Fruit fly (Drosophila melanogaster) whole organism, prepupa: Measurements from ENCODE around the gene h-cup.

ENCODE experiments used
- CG10631 ChIP-seq: fragments of 200-800 bp; sonication (Bioruptor generic); optimal IDR thresholded peaks from 2 replicates; lab custom pipeline; 2016; ENCODE audit warnings: missing biosample characterization, missing genetic modification characterization
- CG10669 ChIP-seq: fragments of 200-800 bp; sonication (Bioruptor generic); optimal IDR thresholded peaks from 3 replicates; lab custom pipeline; 2018; ENCODE audit warnings: missing biosample characterization, mild to moderate bottlenecking, missing genetic modification characterization, moderate library complexity
- CG11294 ChIP-seq: fragments of 200-800 bp; sonication (Bioruptor generic); IDR thresholded peaks from 2 replicates; pipeline ENCODE4 v1.3.6; 2022; ENCODE audit warnings: missing biosample characterization, missing genetic modification characterization
- CG11762 ChIP-seq: fragments of 200-800 bp; sonication (Bioruptor generic); optimal IDR thresholded peaks from 3 replicates; lab custom pipeline; 2016; ENCODE audit warnings: missing biosample characterization, missing genetic modification characterization; ENCODE audit not compliant: insufficient read depth
- CG11902 ChIP-seq: fragments of 200-800 bp; sonication (Bioruptor generic); optimal IDR thresholded peaks from 3 replicates; lab custom pipeline; 2016; ENCODE audit warnings: missing biosample characterization, missing genetic modification characterization
- CG15336 ChIP-seq: fragments of 200-800 bp; sonication (Bioruptor generic); IDR thresholded peaks from 2 replicates; pipeline ENCODE4 v1.3.6; 2022; ENCODE audit warnings: missing biosample characterization, missing genetic modification characterization
- CG16779 ChIP-seq: fragments of 200-800 bp; sonication (Bioruptor generic); optimal IDR thresholded peaks from 3 replicates; lab custom pipeline; 2017; ENCODE audit warnings: missing biosample characterization, mild to moderate bottlenecking, missing genetic modification characterization
- CG3032 ChIP-seq: fragments of 200-800 bp; optimal IDR thresholded peaks from 2 replicates; lab custom pipeline; 2019; ENCODE audit warnings: missing biosample characterization, mild to moderate bottlenecking, missing genetic modification characterization, moderate library complexity
- CG31627 ChIP-seq: fragments of 200-800 bp; sonication (Bioruptor generic); optimal IDR thresholded peaks from 3 replicates; lab custom pipeline; 2016; ENCODE audit warnings: missing biosample characterization, missing genetic modification characterization
- CG34406 ChIP-seq: fragments of 200-800 bp; sonication (Bioruptor generic); optimal IDR thresholded peaks from 3 replicates; lab custom pipeline; 2016; ENCODE audit warnings: missing biosample characterization, missing genetic modification characterization
- CG3919 ChIP-seq: fragments of 200-800 bp; sonication (Bioruptor generic); optimal IDR thresholded peaks from 3 replicates; lab custom pipeline; 2016; ENCODE audit warnings: missing biosample characterization, missing genetic modification characterization
- CG4318 ChIP-seq: fragments of 200-800 bp; sonication (Bioruptor generic); optimal IDR thresholded peaks from 3 replicates; lab custom pipeline; 2017; ENCODE audit warnings: missing biosample characterization, mild to moderate bottlenecking, missing genetic modification characterization
- CG6163 ChIP-seq: fragments of 200-800 bp; sonication (Bioruptor generic); IDR thresholded peaks from 3 replicates; pipeline ENCODE4 v1.3.6; 2022; ENCODE audit warnings: missing biosample characterization, missing genetic modification characterization
- CG6276 ChIP-seq: fragments of 200-800 bp; sonication (Bioruptor generic); optimal IDR thresholded peaks from 2 replicates; lab custom pipeline; 2017; ENCODE audit warnings: missing biosample characterization, mild to moderate bottlenecking, missing genetic modification characterization
- CG6792 ChIP-seq: fragments of 200-800 bp; sonication (Bioruptor generic); optimal IDR thresholded peaks from 3 replicates; lab custom pipeline; 2016; ENCODE audit warnings: missing biosample characterization, missing genetic modification characterization
- CG6808 ChIP-seq: fragments of 200-800 bp; sonication (Bioruptor generic); optimal IDR thresholded peaks from 3 replicates; lab custom pipeline; 2017; ENCODE audit warnings: missing biosample characterization, missing genetic modification characterization, mild to moderate bottlenecking, moderate library complexity, missing genetic modification reagents
- CG6854 ChIP-seq: fragments of 200-800 bp; sonication (Bioruptor generic); optimal IDR thresholded peaks from 2 replicates; lab custom pipeline; 2017; ENCODE audit warnings: missing biosample characterization, mild to moderate bottlenecking, missing genetic modification characterization
- CG7368 ChIP-seq: fragments of 200-800 bp; sonication (Bioruptor generic); optimal IDR thresholded peaks from 3 replicates; lab custom pipeline; 2016; ENCODE audit warnings: missing biosample characterization, missing genetic modification characterization
- CG8119 ChIP-seq: fragments of 200-800 bp; sonication (Bioruptor generic); IDR thresholded peaks from 3 replicates; pipeline ENCODE4 v1.3.6; 2022; ENCODE audit warnings: missing biosample characterization, missing genetic modification characterization
- CG8319 ChIP-seq: fragments of 200-800 bp; sonication (Bioruptor generic); optimal IDR thresholded peaks from 3 replicates; lab custom pipeline; 2016; ENCODE audit warnings: missing biosample characterization, missing genetic modification characterization
- CG8632 ChIP-seq: fragments of 200-800 bp; sonication (Bioruptor generic); optimal IDR thresholded peaks from 3 replicates; lab custom pipeline; 2016; ENCODE audit warnings: missing biosample characterization, missing genetic modification characterization
- CG9139 ChIP-seq: fragments of 200-800 bp; sonication (Bioruptor generic); optimal IDR thresholded peaks from 3 replicates; lab custom pipeline; 2017; ENCODE audit warnings: missing biosample characterization, mild to moderate bottlenecking, missing genetic modification characterization
- Eip75B ChIP-seq: fragments of 200-800 bp; sonication (Bioruptor generic); optimal IDR thresholded peaks from 3 replicates; lab custom pipeline; 2016; ENCODE audit warnings: missing biosample characterization, missing genetic modification characterization
- Eip93F ChIP-seq: fragments of 200-800 bp; sonication (Bioruptor generic); optimal IDR thresholded peaks from 2 replicates; lab custom pipeline; 2016; ENCODE audit warnings: missing biosample characterization, mild to moderate bottlenecking, missing genetic modification characterization
- Ets21C ChIP-seq: fragments of 200-800 bp; sonication (Bioruptor generic); optimal IDR thresholded peaks from 3 replicates; lab custom pipeline; 2016; ENCODE audit warnings: missing biosample characterization, missing genetic modification characterization
- Ets96B ChIP-seq: fragments of 200-800 bp; optimal IDR thresholded peaks from 2 replicates; lab custom pipeline; 2019; ENCODE audit warnings: missing biosample characterization, mild to moderate bottlenecking, missing genetic modification characterization, moderate library complexity
- Gug ChIP-seq: fragments of 200-800 bp; sonication (Bioruptor generic); IDR thresholded peaks from 2 replicates; pipeline ENCODE4 v1.3.6; 2022; ENCODE audit warnings: missing biosample characterization, missing genetic modification characterization
- Hr4 ChIP-seq: fragments of 200-800 bp; sonication (Bioruptor generic); optimal IDR thresholded peaks from 3 replicates; lab custom pipeline; 2016; ENCODE audit warnings: missing biosample characterization, missing genetic modification characterization
- Lpt ChIP-seq: fragments of 200-800 bp; sonication (Bioruptor generic); optimal IDR thresholded peaks from 3 replicates; lab custom pipeline; 2016; ENCODE audit warnings: missing biosample characterization, missing genetic modification characterization
- Met ChIP-seq: fragments of 200-800 bp; sonication (Bioruptor generic); optimal IDR thresholded peaks from 3 replicates; lab custom pipeline; 2016; ENCODE audit warnings: missing biosample characterization, missing genetic modification characterization
- OdsH ChIP-seq: fragments of 200-800 bp; sonication (Bioruptor generic); optimal IDR thresholded peaks from 3 replicates; lab custom pipeline; 2016; ENCODE audit warnings: missing biosample characterization, missing genetic modification characterization
- Smox ChIP-seq: fragments of 200-800 bp; sonication (Bioruptor generic); optimal IDR thresholded peaks from 3 replicates; lab custom pipeline; 2016; ENCODE audit warnings: missing biosample characterization, missing genetic modification characterization
- Sox14 ChIP-seq: fragments of 200-800 bp; sonication (Bioruptor generic); optimal IDR thresholded peaks from 3 replicates; lab custom pipeline; 2016; ENCODE audit warnings: missing biosample characterization, missing genetic modification characterization
- Sox15 ChIP-seq: fragments of 200-800 bp; sonication (Bioruptor generic); optimal IDR thresholded peaks from 3 replicates; lab custom pipeline; 2016; ENCODE audit warnings: missing biosample characterization, missing genetic modification characterization
- achi ChIP-seq: fragments of 200-800 bp; sonication (Bioruptor generic); optimal IDR thresholded peaks from 3 replicates; lab custom pipeline; 2016; ENCODE audit warnings: missing biosample characterization, missing genetic modification characterization
- acj6 ChIP-seq: fragments of 200-800 bp; sonication (Bioruptor generic); optimal IDR thresholded peaks from 3 replicates; lab custom pipeline; 2016; ENCODE audit warnings: missing biosample characterization, missing genetic modification characterization
- dac ChIP-seq: fragments of 200-800 bp; sonication (Bioruptor generic); optimal IDR thresholded peaks from 2 replicates; lab custom pipeline; 2017; ENCODE audit warnings: missing biosample characterization, mild to moderate bottlenecking, missing genetic modification characterization
- dsx ChIP-seq: fragments of 200-800 bp; optimal IDR thresholded peaks from 3 replicates; lab custom pipeline; 2019; ENCODE audit warnings: missing biosample characterization, mild to moderate bottlenecking, missing genetic modification characterization, moderate library complexity; ENCODE audit not compliant: poor library complexity, severe bottlenecking
- eg ChIP-seq: fragments of 200-800 bp; sonication (Bioruptor generic); IDR thresholded peaks from 3 replicates; pipeline ENCODE4 v1.3.6; 2022; ENCODE audit warnings: missing biosample characterization, missing genetic modification characterization
- fd85E ChIP-seq: fragments of 200-800 bp; sonication (Bioruptor generic); optimal IDR thresholded peaks from 3 replicates; lab custom pipeline; 2016; ENCODE audit warnings: missing biosample characterization, missing genetic modification characterization
- fkh ChIP-seq: fragments of 200-800 bp; sonication (Bioruptor generic); optimal IDR thresholded peaks from 3 replicates; lab custom pipeline; 2017; ENCODE audit warnings: missing biosample characterization, mild to moderate bottlenecking, missing genetic modification characterization, moderate library complexity
- lz ChIP-seq: fragments of 200-800 bp; sonication (Bioruptor generic); optimal IDR thresholded peaks from 3 replicates; lab custom pipeline; 2016; ENCODE audit warnings: missing biosample characterization, missing genetic modification characterization
- net ChIP-seq: fragments of 200-800 bp; sonication (Bioruptor generic); optimal IDR thresholded peaks from 3 replicates; lab custom pipeline; 2016; ENCODE audit warnings: missing biosample characterization, missing genetic modification characterization
- pdm3 ChIP-seq: fragments of 200-800 bp; sonication (Bioruptor generic); optimal IDR thresholded peaks from 3 replicates; lab custom pipeline; 2016; ENCODE audit warnings: missing biosample characterization, missing genetic modification characterization
- salr ChIP-seq, 2 experiments: fragments of 200-800 bp; sonication (Bioruptor generic); optimal IDR thresholded peaks; 3 replicates each; lab custom pipeline; 2016 to 2018; ENCODE audit warnings: missing biosample characterization in 2 of 2, missing genetic modification characterization in 2 of 2, mild to moderate bottlenecking in 1 of 2
- spab ChIP-seq: fragments of 200-800 bp; sonication (Bioruptor generic); optimal IDR thresholded peaks from 2 replicates; lab custom pipeline; 2017; ENCODE audit warnings: missing biosample characterization, mild to moderate bottlenecking, missing genetic modification characterization, missing genetic modification reagents
- ss ChIP-seq, 2 experiments: fragments of 200-800 bp; sonication (Bioruptor generic); optimal IDR thresholded peaks; 2 replicates in 1 of 2; 3 replicates in 1 of 2; lab custom pipeline; 2017 to 2018; ENCODE audit warnings: mild to moderate bottlenecking in 2 of 2, missing biosample characterization in 2 of 2, missing genetic modification characterization in 2 of 2, moderate library complexity in 1 of 2
- svp ChIP-seq: fragments of 200-800 bp; sonication (Bioruptor generic); peaks from one replicate; lab custom pipeline; 2016; ENCODE audit warnings: missing biosample characterization, missing genetic modification characterization
- topi ChIP-seq: fragments of 200-800 bp; sonication (Bioruptor generic); optimal IDR thresholded peaks from 3 replicates; lab custom pipeline; 2016; ENCODE audit warnings: missing biosample characterization, missing genetic modification characterization
- vri ChIP-seq: fragments of 200-800 bp; sonication (Bioruptor generic); optimal IDR thresholded peaks from 3 replicates; lab custom pipeline; 2016; ENCODE audit warnings: missing biosample characterization, mild to moderate bottlenecking, missing genetic modification characterization

The h-cup gene

dm6 chr3R:15409772-15410688 lies 27.3 kb upstream of the h-cup start:
- TF ChIP-seq Smox (GFP tag; lab: Kevin White, UChicago), result peak; percentile 49
- TF ChIP-seq CG11294, result peak; percentile 28; the same call in 1 of the 2 replicates
- TF ChIP-seq CG3032 (tag; lab: Kevin White, UChicago), result no peak
- peak; percentile 38 for TF ChIP-seq topi
- TF ChIP-seq Eip93F (GFP tag; lab: Kevin White, UChicago), result peak; percentile 25
- 0 out of 2 replicates have a peak, but pooled peaks have one; percentile 22 for TF ChIP-seq Gug (GFP tag; lab: Robert Waterston, UW)
- TF ChIP-seq Sox15 (GFP tag; lab: Kevin White, UChicago), result no peak
- no peak for TF ChIP-seq net (GFP tag; lab: Kevin White, UChicago)
- peak; percentile 58; the same call in 2 of the 3 replicates for TF ChIP-seq CG6163 (GFP tag; lab: Robert Waterston, UW)
- peak; percentile 5 for TF ChIP-seq CG11902 (GFP tag; lab: Kevin White, UChicago)
- TF ChIP-seq CG31627 (GFP tag; lab: Kevin White, UChicago), result peak; percentile 41
- peak; percentile 44 for TF ChIP-seq svp (GFP tag; lab: Kevin White, UChicago)
- TF ChIP-seq CG6792, result peak; percentile 20
- TF ChIP-seq CG4318, result peak; percentile 25
- no peak for TF ChIP-seq fd85E (GFP tag; lab: Kevin White, UChicago)
- TF ChIP-seq CG11762 (GFP tag; lab: Kevin White, UChicago), result peak; percentile 27
- TF ChIP-seq CG7368 (GFP tag; lab: Kevin White, UChicago), result peak; percentile 10
- TF ChIP-seq achi (GFP tag; lab: Kevin White, UChicago), result peak; percentile 26
- TF ChIP-seq CG10631 (GFP tag; lab: Kevin White, UChicago), result peak; percentile 13
- TF ChIP-seq OdsH (GFP tag; lab: Kevin White, UChicago), result peak; percentile 43
- TF ChIP-seq Ets21C, result no peak
- no peak for TF ChIP-seq vri
- no peak for TF ChIP-seq CG16779 (tag; lab: Kevin White, UChicago)
- no peak for TF ChIP-seq acj6 (GFP tag; lab: Kevin White, UChicago)
- TF ChIP-seq Sox14, result peak; percentile 43
- TF ChIP-seq fkh (GFP tag; lab: Kevin White, UChicago), result peak; percentile 43
- no peak for TF ChIP-seq ss (GFP tag; optimal IDR thresholded peaks at IDR 0.05; lab: Kevin White, UChicago)
- TF ChIP-seq CG9139, result no peak
- no peak for TF ChIP-seq spab (GFP tag; lab: Kevin White, UChicago)
- TF ChIP-seq CG10669 (GFP tag; lab: Kevin White, UChicago), result peak; percentile 13
- peak; percentile 44 for TF ChIP-seq CG34406 (GFP tag; lab: Kevin White, UChicago)
- no peak for TF ChIP-seq Ets96B (tag; lab: Kevin White, UChicago)
- no peak for TF ChIP-seq Eip75B (GFP tag; lab: Kevin White, UChicago)
- TF ChIP-seq CG15336 (GFP tag; lab: Robert Waterston, UW), result no peak
- peak; percentile 36 for TF ChIP-seq lz
- peak; percentile 69 for TF ChIP-seq eg (GFP tag; lab: Robert Waterston, UW)
- no peak for TF ChIP-seq CG6808
- no peak for TF ChIP-seq CG8319 (GFP tag; lab: Kevin White, UChicago)
- 0 out of 3 replicates have a peak, but pooled peaks have one; percentile 12 for TF ChIP-seq CG8119 (GFP tag; lab: Robert Waterston, UW)
- TF ChIP-seq Hr4 (GFP tag; lab: Kevin White, UChicago), result peak; percentile 52
- TF ChIP-seq salr (GFP tag; optimal IDR thresholded peaks at IDR 0.05; lab: Kevin White, UChicago), result peak in 1 of 2 experiments; percentile 55
- TF ChIP-seq CG6854 (GFP tag; lab: Kevin White, UChicago), result no peak
- peak; percentile 42 for TF ChIP-seq pdm3
- peak; percentile 45 for TF ChIP-seq dac (GFP tag; lab: Kevin White, UChicago)
- TF ChIP-seq CG8632 (GFP tag; lab: Kevin White, UChicago), result peak; percentile 22
- peak; percentile 44 for TF ChIP-seq Met (GFP tag; lab: Kevin White, UChicago)
- peak; percentile 31 for TF ChIP-seq CG6276 (GFP tag; lab: Kevin White, UChicago)
- no peak for TF ChIP-seq dsx
- peak; percentile 3 for TF ChIP-seq CG3919
- peak; percentile 26 for TF ChIP-seq Lpt (GFP tag; lab: Kevin White, UChicago)
